Worm (Caenorhabditis elegans) whole organism, midembryonic: ENCODE results near the gene Y82E9BR.10.
"Not testable (repeated sequence)": the region's sequence is repeated elsewhere in the genome, so short reads cannot be mapped to it uniquely, and the experiment has no call there.

Source experiments
- T22C8.4 ChIP-seq: fragments of 200-800 bp; sonication (Bioruptor generic); IDR thresholded peaks from 2 replicates; pipeline ENCODE4 v1.3.6; 2022; ENCODE audit warnings: missing genetic modification characterization, missing compliant biosample characterization
- cog-1 ChIP-seq: sonication (generic microtip); optimal IDR thresholded peaks from 2 replicates; lab custom pipeline; 2016; ENCODE audit warnings: missing genetic modification characterization, missing compliant biosample characterization
- flt-1 ChIP-seq: fragments of 200-800 bp; sonication (Bioruptor generic); IDR thresholded peaks from 2 replicates; pipeline ENCODE4 v1.3.6; 2022; ENCODE audit warnings: missing genetic modification characterization, missing compliant biosample characterization
- klf-2 ChIP-seq: fragments of 200-800 bp; sonication (Bioruptor generic); conservative IDR thresholded peaks from 2 replicates; pipeline ENCODE4 v1.3.6; 2022; ENCODE audit warnings: missing genetic modification reagents, missing genetic modification characterization, missing compliant biosample characterization
- med-1 ChIP-seq: sonication (generic microtip); optimal IDR thresholded peaks from 2 replicates; lab custom pipeline; 2017; ENCODE audit warnings: missing genetic modification characterization, mild to moderate bottlenecking, missing compliant biosample characterization, antibody characterized with exemption, missing genetic modification reagents; ENCODE audit not compliant: insufficient read depth
- ref-1 ChIP-seq: fragments of 200-800 bp; sonication (Bioruptor generic); conservative IDR thresholded peaks from 2 replicates; pipeline ENCODE4 v1.3.6; 2022; ENCODE audit warnings: missing genetic modification reagents, missing genetic modification characterization, missing compliant biosample characterization
- tab-1 ChIP-seq: fragments of 200-800 bp; sonication (Bioruptor generic); IDR thresholded peaks from 2 replicates; pipeline ENCODE4 v1.3.6; 2022; ENCODE audit warnings: missing genetic modification characterization, missing compliant biosample characterization
- ztf-23 ChIP-seq: fragments of 200-800 bp; sonication (Bioruptor generic); IDR thresholded peaks from 2 replicates; pipeline ENCODE4 v1.3.6; 2022; ENCODE audit warnings: missing genetic modification reagents, missing genetic modification characterization, missing compliant biosample characterization
- ztf-29 ChIP-seq: fragments of 200-800 bp; sonication (Bioruptor generic); IDR thresholded peaks from 2 replicates; pipeline ENCODE4 v1.3.6; 2022; ENCODE audit warnings: missing genetic modification reagents, missing genetic modification characterization, missing compliant biosample characterization

Gene Y82E9BR.10

DNA sequence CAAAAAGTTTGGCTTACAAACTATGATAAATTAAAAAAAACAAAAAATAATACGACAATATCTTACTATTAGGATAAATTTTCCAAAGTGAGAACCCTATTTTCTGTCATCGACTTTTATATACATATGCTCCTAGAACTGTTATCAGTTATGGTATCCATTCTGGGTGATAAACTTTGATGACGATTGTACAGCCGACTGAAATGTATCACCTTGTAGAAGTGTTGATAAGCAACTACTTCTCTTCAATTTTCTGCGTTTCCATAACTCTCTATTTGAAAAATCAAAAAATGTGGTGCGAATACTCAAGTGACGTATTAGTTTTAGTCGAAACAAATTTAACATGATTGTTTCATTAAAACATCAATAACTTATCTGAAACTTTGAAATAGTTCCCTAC is 14.6 kb upstream of the Y82E9BR.10 start:
- TF ChIP-seq ztf-29 (GFP tag; lab: Robert Waterston, UW) (no peak), med-1 (GFP tag; lab: Kevin White, UChicago) (no peak), klf-2 (GFP tag; lab: Robert Waterston, UW) (no peak), cog-1 (tag; lab: Kevin White, UChicago) (no peak), tab-1 (GFP tag; lab: Robert Waterston, UW) (no peak), flt-1 (GFP tag; lab: Robert Waterston, UW) (no peak), ztf-23 (no peak), ref-1 (GFP tag; lab: Robert Waterston, UW) (no peak), T22C8.4 (GFP tag; lab: Robert Waterston, UW) (no peak)

DNA sequence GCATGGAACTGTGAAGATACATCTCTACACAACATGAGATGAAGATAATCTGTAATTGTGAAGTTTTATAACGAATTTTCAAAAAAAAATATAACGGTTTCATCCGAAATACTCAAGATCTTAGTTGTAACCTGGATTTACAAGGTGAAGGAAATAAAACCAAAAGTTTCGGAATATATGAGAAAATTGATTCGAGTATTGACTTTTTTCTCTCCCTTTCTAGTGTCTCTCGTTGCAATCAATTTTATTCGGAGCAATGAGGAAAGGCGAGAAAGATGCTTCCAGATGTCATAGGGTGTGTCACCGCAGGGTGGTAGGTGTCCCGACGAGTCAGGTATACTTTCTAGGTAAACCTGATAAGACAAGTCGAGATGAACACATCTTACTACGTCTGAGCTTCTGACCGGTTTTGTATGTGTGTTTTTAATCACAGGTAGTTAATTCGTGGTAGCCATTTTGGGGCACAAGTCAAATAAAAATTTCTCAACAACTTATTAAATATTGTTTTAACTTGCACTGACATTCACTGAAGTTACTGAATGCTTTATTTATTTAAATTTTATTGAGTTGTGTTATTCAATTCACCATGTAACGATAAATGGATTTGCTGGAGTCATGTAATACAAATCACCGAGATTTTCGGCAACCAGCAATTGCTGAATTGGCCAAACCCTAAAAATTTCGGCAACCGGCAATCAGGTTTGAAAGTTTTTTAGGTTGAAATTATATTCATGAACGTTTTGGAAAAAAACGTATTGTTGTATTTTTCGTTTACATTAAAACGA is 13.1 kb upstream of the Y82E9BR.10 start, which contains the start of gene pals-20:
Gene pals-20, minus strand, starts transcription at position 51 of the 785 bp plus-strand sequence.
- TF ChIP-seq flt-1 (GFP tag; lab: Robert Waterston, UW) = no peak
- TF ChIP-seq med-1 (GFP tag; lab: Kevin White, UChicago) = no peak
- no peak for TF ChIP-seq T22C8.4 (GFP tag; lab: Robert Waterston, UW)
- no peak for TF ChIP-seq ztf-23
- no peak for TF ChIP-seq ztf-29 (GFP tag; lab: Robert Waterston, UW)
- TF ChIP-seq ref-1 (GFP tag; lab: Robert Waterston, UW) = no peak
- TF ChIP-seq tab-1 (GFP tag; lab: Robert Waterston, UW) = no peak
- TF ChIP-seq klf-2 (GFP tag; lab: Robert Waterston, UW) = no peak

- TF ChIP-seq cog-1 (tag; lab: Kevin White, UChicago) (no peak), klf-2 (GFP tag; lab: Robert Waterston, UW) (no peak), ref-1 (GFP tag; lab: Robert Waterston, UW) (no peak), flt-1 (GFP tag; lab: Robert Waterston, UW) (no peak), tab-1 (GFP tag; lab: Robert Waterston, UW) (no peak), T22C8.4 (GFP tag; lab: Robert Waterston, UW) (no peak), med-1 (GFP tag; lab: Kevin White, UChicago) (no peak), ztf-23 (no peak), ztf-29 (GFP tag; lab: Robert Waterston, UW) (no peak)
Measured at ce11 chrIII:1384694-1385093, 9.3 kb upstream of the Y82E9BR.10 start.

DNA sequence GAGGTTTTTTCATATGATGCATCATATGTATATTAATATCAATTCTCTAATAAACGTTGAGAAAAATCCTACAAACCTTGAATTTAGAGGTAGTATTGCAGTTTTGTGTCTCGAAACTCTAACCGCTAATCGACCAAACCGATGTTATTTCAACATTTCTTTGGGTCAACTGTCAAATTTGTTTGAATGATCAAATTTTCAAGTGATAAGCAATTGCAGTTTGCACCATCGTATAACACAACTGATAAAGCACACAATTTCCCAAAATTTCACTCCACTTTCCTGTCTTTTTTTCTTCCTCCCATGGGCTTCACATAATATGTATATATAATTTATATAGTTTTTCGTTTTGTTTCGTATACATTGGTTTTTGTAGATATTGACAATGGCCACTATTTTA is 8.7 kb upstream of the Y82E9BR.10 start, which contains the start of the genes fbxa-138 and Y82E9BR.5:
Gene fbxa-138, minus strand, starts transcription at position 161 of the 400 bp plus-strand sequence.
Gene Y82E9BR.5, plus strand, starts transcription at position 279 of the 400 bp plus-strand sequence.
- TF ChIP-seq ztf-23 (no peak), ztf-29 (GFP tag; lab: Robert Waterston, UW) (no peak), med-1 (GFP tag; lab: Kevin White, UChicago) (no peak), tab-1 (GFP tag; lab: Robert Waterston, UW) (no peak)

DNA sequence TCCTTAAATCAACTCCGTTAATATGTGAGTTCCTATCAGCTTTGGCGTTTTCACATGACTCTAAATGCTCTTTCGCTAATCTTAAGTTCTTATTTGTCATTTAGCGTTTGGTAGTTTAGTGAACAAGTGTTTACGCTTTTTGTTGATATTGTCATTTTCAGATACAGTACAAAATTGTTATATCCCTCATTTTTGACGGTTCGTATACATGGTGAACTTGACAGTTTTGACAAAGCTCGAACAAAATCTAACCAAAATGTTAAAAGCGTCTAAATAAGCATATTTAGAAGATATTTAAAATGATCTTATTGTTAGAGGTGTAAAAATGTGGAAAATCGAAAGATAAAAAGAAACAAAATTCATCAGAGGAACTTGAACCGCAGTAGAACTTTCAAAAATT is 8.1 kb upstream of the Y82E9BR.10 start:
- no peak for TF ChIP-seq T22C8.4 (GFP tag; lab: Robert Waterston, UW)
- no peak for TF ChIP-seq ztf-29 (GFP tag; lab: Robert Waterston, UW)
- no peak for TF ChIP-seq cog-1 (tag; lab: Kevin White, UChicago)
- TF ChIP-seq klf-2 (GFP tag; lab: Robert Waterston, UW) = no peak
- TF ChIP-seq med-1 (GFP tag; lab: Kevin White, UChicago) = no peak
- no peak for TF ChIP-seq ztf-23
- no peak for TF ChIP-seq tab-1 (GFP tag; lab: Robert Waterston, UW)

- no peak for TF ChIP-seq ztf-23
- TF ChIP-seq ref-1 (GFP tag; lab: Robert Waterston, UW) = no peak
- no peak for TF ChIP-seq med-1 (GFP tag; lab: Kevin White, UChicago)
- TF ChIP-seq flt-1 (GFP tag; lab: Robert Waterston, UW) = no peak
- TF ChIP-seq T22C8.4 (GFP tag; lab: Robert Waterston, UW) = no peak
- no peak for TF ChIP-seq cog-1 (tag; lab: Kevin White, UChicago)
- no peak for TF ChIP-seq klf-2 (GFP tag; lab: Robert Waterston, UW)
- no peak for TF ChIP-seq ztf-29 (GFP tag; lab: Robert Waterston, UW)
- no peak for TF ChIP-seq tab-1 (GFP tag; lab: Robert Waterston, UW)
Measured at ce11 chrIII:1380535-1381274, 5.3 kb upstream of the Y82E9BR.10 start, which contains the start of the genes pals-21 and Y82E9BR.6. pals-21 (minus strand) TSS chrIII:1380635. Y82E9BR.6 (plus strand) TSS chrIII:1381224.

DNA sequence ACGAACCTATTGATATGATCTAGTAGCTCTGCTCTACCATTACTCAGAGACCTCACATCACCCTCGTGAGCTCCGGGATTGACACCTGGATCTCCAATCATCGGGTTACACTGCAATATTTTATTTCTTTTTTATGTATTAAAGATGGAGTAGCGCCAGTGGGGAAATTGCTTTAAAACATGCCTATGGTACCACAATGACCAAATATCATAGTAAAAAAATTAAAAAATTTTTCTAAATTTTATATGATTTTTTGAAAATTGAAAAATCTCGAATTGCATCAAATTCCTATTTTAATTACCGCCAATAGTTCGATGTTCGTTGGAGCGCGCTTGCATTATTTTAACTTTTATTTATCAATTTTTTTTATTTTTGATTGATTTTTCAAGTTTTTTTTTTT is 2.5 kb upstream of the Y82E9BR.10 start, which contains the start of gene pals-40:
Gene pals-40, minus strand, starts transcription at position 101 of the 400 bp plus-strand sequence.
- TF ChIP-seq ref-1 (GFP tag; lab: Robert Waterston, UW); tab-1 (GFP tag; lab: Robert Waterston, UW); med-1 (GFP tag; lab: Kevin White, UChicago): not testable (repeated sequence)

DNA sequence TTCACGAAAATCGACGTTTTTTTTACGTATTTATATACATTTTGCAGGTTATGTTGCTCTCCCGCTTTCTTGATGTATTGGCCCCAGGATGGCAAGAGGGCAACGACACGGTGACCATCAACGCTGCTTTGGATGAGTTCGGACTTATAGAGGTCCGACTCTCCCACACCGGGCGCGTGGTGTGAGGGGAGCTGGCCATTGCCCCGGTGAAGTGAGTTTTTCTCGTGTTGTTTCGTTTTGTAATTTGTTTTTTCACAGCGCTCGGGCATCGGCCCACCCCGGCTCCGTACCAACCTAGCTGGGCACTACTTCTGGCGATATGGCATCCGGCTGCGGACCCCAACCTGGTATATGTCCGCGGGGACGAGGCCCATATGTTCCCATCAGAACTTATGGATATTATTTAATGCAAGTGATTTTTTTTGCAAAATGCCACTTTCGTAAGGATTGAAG is 1.0 kb downstream of the Y82E9BR.10 start, which contains the start of gene Y82E9BR.20:
Gene Y82E9BR.20, plus strand, starts transcription at position 51 of the 453 bp plus-strand sequence.
- no peak for TF ChIP-seq ztf-23
- no peak for TF ChIP-seq klf-2 (GFP tag; lab: Robert Waterston, UW)
- TF ChIP-seq cog-1 (tag; lab: Kevin White, UChicago) = no peak
- TF ChIP-seq T22C8.4 (GFP tag; lab: Robert Waterston, UW) = no peak
- TF ChIP-seq tab-1 (GFP tag; lab: Robert Waterston, UW) = no peak
- TF ChIP-seq ztf-29 (GFP tag; lab: Robert Waterston, UW) = no peak
- no peak for TF ChIP-seq ref-1 (GFP tag; lab: Robert Waterston, UW)
- TF ChIP-seq med-1 (GFP tag; lab: Kevin White, UChicago) = no peak
- TF ChIP-seq flt-1 (GFP tag; lab: Robert Waterston, UW) = no peak
